Fruit fly (Drosophila melanogaster) whole organism, prepupa: ENCODE measurements around the gene Pif1B.

Source experiments
- CG8119 ChIP-seq: fragments of 200-800 bp; sonication (Bioruptor generic); IDR thresholded peaks from 3 replicates; pipeline ENCODE4 v1.3.6; 2022; ENCODE audit warnings: missing biosample characterization, missing genetic modification characterization
- dac ChIP-seq: fragments of 200-800 bp; sonication (Bioruptor generic); optimal IDR thresholded peaks from 2 replicates; lab custom pipeline; 2017; ENCODE audit warnings: missing biosample characterization, mild to moderate bottlenecking, missing genetic modification characterization

DNA sequence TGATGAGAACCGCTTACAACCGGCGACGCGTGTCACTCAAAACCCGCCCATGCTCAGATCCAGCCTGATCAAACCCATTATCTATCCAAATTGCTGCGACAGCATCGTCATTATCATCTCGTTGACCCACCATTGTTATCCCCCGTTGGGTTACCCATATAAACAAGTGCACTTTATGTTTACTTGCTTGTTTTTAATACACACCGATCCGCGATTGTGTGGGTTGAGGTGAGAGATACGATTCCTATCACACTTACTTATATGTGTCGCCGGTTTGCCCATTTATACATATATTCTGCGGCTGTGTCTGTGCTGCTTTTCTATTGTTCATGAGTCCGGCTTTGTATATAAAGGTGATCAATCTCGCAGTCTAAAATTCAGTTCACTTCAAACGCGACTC, 20.6 kb upstream of the Pif1B start, which contains the start of gene CG8369:
- TF ChIP-seq CG8119 (GFP tag; lab: Robert Waterston, UW) (no peak), dac (GFP tag; lab: Kevin White, UChicago) (no peak)
